Fruit fly (Drosophila melanogaster): ENCODE data around the gene Hmbs.

- TF ChIP-seq rgr (GFP tag; optimal IDR thresholded peaks at IDR 0.05) (peak; percentile 78), Vsx2 (GFP tag; optimal IDR thresholded peaks at IDR 0.05; ENCODE audit: partially characterized antibody) (no peak), woc (GFP tag; optimal IDR thresholded peaks at IDR 0.05) (peak; percentile 47), pan (optimal IDR thresholded peaks at IDR 0.05) (no peak), br (GFP tag; optimal IDR thresholded peaks at IDR 0.05) (peak; percentile 83), brk (GFP tag; optimal IDR thresholded peaks at IDR 0.05) (peak; percentile 66), sage (GFP tag; optimal IDR thresholded peaks at IDR 0.05) (no peak), Sp1 (GFP tag; optimal IDR thresholded peaks at IDR 0.05) (peak; percentile 73), ey (GFP tag; optimal IDR thresholded peaks at IDR 0.05) (peak; percentile 84), Dfd (GFP tag; optimal IDR thresholded peaks at IDR 0.05) (no peak), Rel (GFP tag; optimal IDR thresholded peaks at IDR 0.05) (no peak), Rel (tag; optimal IDR thresholded peaks at IDR 0.05) (peak; percentile 3), foxo (GFP tag; optimal IDR thresholded peaks at IDR 0.05) (peak in 1 of 2 experiments; percentile 75)
Observed at dm6 chr3L:1388094-1388493, 53.4 kb downstream of the Hmbs start.

All from whole organism, wandering third instar larva.